Worm (Caenorhabditis elegans) whole organism, mixed stage, embryonic: ENCODE results near the gene Y4C6B.7.

Source experiments
- lsy-2 ChIP-seq: fragments of 150-350 bp; optimal IDR thresholded peaks from 2 replicates; lab custom pipeline; 2014; ENCODE audit warnings: missing biosample characterization, missing genetic modification characterization
- mep-1 ChIP-seq: fragments of 150-350 bp; optimal IDR thresholded peaks from 2 replicates; lab custom pipeline; 2017; ENCODE audit warnings: missing biosample characterization, missing genetic modification reagents, missing genetic modification characterization, inconsistent platforms
- mls-2 ChIP-seq: sonication (generic microtip); optimal IDR thresholded peaks from 2 replicates; lab custom pipeline; 2016; ENCODE audit warnings: mild to moderate bottlenecking, missing genetic modification characterization, moderate library complexity, missing compliant biosample characterization
- nhr-237 ChIP-seq: fragments of 150-350 bp; optimal IDR thresholded peaks from 2 replicates; lab custom pipeline; 2014; ENCODE audit warnings: missing biosample characterization, missing genetic modification characterization
- nhr-28 ChIP-seq: fragments of 150-350 bp; optimal IDR thresholded peaks from 2 replicates; lab custom pipeline; 2014; ENCODE audit warnings: missing biosample characterization, missing genetic modification characterization
- pha-4 ChIP-seq: fragments of 150-350 bp; optimal IDR thresholded peaks from 2 replicates; lab custom pipeline; 2018; ENCODE audit warnings: missing biosample characterization, missing genetic modification reagents, missing genetic modification characterization
- sptf-1 ChIP-seq: sonication (generic microtip); optimal IDR thresholded peaks from 2 replicates; lab custom pipeline; 2017; ENCODE audit warnings: mild to moderate bottlenecking, missing genetic modification characterization, moderate library complexity, missing compliant biosample characterization
- tbx-8 ChIP-seq: fragments of 200-800 bp; sonication (Bioruptor generic); optimal IDR thresholded peaks from 2 replicates; lab custom pipeline; 2018; ENCODE audit warnings: mild to moderate bottlenecking, missing genetic modification characterization, moderate library complexity, missing compliant biosample characterization
- unc-39 ChIP-seq: fragments of 150-350 bp; optimal IDR thresholded peaks from 2 replicates; lab custom pipeline; 2014; ENCODE audit warnings: missing biosample characterization, missing genetic modification characterization
- unc-62 ChIP-seq: fragments of 150-350 bp; optimal IDR thresholded peaks from 2 replicates; lab custom pipeline; 2014; ENCODE audit warnings: missing biosample characterization, missing genetic modification reagents, missing genetic modification characterization

ce11 chrIV:5353364-5353763 lies at the start of gene Y4C6B.7:
- TF ChIP-seq mls-2 (tag; lab: Kevin White, UChicago) (no peak), unc-39 (no peak), mep-1 (tag; lab: Kevin White, UChicago) (no peak), tbx-8 (GFP tag; lab: Kevin White, UChicago) (no peak), pha-4 (no peak), sptf-1 (tag; lab: Kevin White, UChicago) (no peak), nhr-237 (tag; lab: Kevin White, UChicago) (no peak), nhr-28 (no peak), lsy-2 (tag; lab: Kevin White, UChicago) (no peak), unc-62 (GFP tag; lab: Kevin White, UChicago) (no peak)
